Fruit fly (Drosophila melanogaster): ENCODE results near the gene CG10553.

- no peak for TF ChIP-seq gl (tag; optimal IDR thresholded peaks at IDR 0.05)
- no peak for TF ChIP-seq Ets98B (GFP tag; IDR thresholded peaks at IDR 0.05)
- TF ChIP-seq CG12605 (GFP tag; IDR thresholded peaks at IDR 0.05): no peak
- TF ChIP-seq D1 (tag; optimal IDR thresholded peaks at IDR 0.05): no peak
- no peak for TF ChIP-seq CG14655 (GFP tag; optimal IDR thresholded peaks at IDR 0.05)
- TF ChIP-seq CG15710 (tag; optimal IDR thresholded peaks at IDR 0.05): no peak
- no peak for TF ChIP-seq CG17806 (tag; optimal IDR thresholded peaks at IDR 0.05)
- TF ChIP-seq CG4496 (GFP tag; IDR thresholded peaks at IDR 0.05): no peak
- no peak for TF ChIP-seq CG8159 (tag; optimal IDR thresholded peaks at IDR 0.05)
- no peak for TF ChIP-seq EcR (GFP tag; optimal IDR thresholded peaks at IDR 0.05)
- no peak for TF ChIP-seq rn (GFP tag; IDR thresholded peaks at IDR 0.05)
- TF ChIP-seq CG34367 (tag; optimal IDR thresholded peaks at IDR 0.05): no peak
- no peak for TF ChIP-seq Pif1A (GFP tag; optimal IDR thresholded peaks at IDR 0.05)
- TF ChIP-seq CG10348 (GFP tag; IDR thresholded peaks at IDR 0.05): no peak
Observed at dm6 chr3R:25275276-25275675, 42.6 kb downstream of the CG10553 start.
